Fruit fly (Drosophila melanogaster) S2 (cell line): Measurements from ENCODE around the gene CG10616.

Experiments used
- CG8478 ChIP-seq: fragments of >200 bp; optimal IDR thresholded peaks from 2 replicates; lab custom pipeline; 2018
- CTCF ChIP-seq, 2 experiments: fragments of >200 bp; optimal IDR thresholded peaks; 2 replicates each; lab custom pipeline; 2018

DNA sequence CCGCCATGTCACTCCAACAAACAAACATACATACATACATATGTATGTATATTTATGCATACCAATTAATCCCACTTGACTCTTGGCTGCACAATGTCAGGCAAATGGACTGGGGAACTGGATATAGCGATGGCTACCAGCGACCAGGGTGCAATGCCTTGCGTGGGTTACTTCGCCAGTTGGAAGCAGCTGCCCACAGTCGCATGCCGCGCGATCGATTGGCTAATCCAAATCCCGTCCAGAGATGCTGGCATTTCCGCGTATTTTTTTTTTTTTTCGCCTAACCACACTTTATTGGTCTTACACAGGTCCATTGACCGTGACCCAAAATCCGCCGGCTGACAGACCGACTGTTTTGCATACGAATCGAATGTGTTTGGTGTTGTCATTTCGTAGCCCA lies 22.7 kb downstream of the CG10616 start:
- no peak for TF ChIP-seq CG8478 (lab: Kevin White, UChicago)
- no peak for TF ChIP-seq CTCF (optimal IDR thresholded peaks at IDR 0.05; lab: Kevin White, UChicago)
